Worm (Caenorhabditis elegans) whole organism, midembryonic: ENCODE results near the gene F53B7.7.

ENCODE experiments used
- T22C8.4 ChIP-seq: fragments of 200-800 bp; sonication (Bioruptor generic); IDR thresholded peaks from 2 replicates; pipeline ENCODE4 v1.3.6; 2022; ENCODE audit warnings: missing genetic modification characterization, missing compliant biosample characterization
- flt-1 ChIP-seq: fragments of 200-800 bp; sonication (Bioruptor generic); IDR thresholded peaks from 2 replicates; pipeline ENCODE4 v1.3.6; 2022; ENCODE audit warnings: missing genetic modification characterization, missing compliant biosample characterization
- tab-1 ChIP-seq: fragments of 200-800 bp; sonication (Bioruptor generic); IDR thresholded peaks from 2 replicates; pipeline ENCODE4 v1.3.6; 2022; ENCODE audit warnings: missing genetic modification characterization, missing compliant biosample characterization
- ztf-29 ChIP-seq: fragments of 200-800 bp; sonication (Bioruptor generic); IDR thresholded peaks from 2 replicates; pipeline ENCODE4 v1.3.6; 2022; ENCODE audit warnings: missing genetic modification reagents, missing genetic modification characterization, missing compliant biosample characterization

DNA sequence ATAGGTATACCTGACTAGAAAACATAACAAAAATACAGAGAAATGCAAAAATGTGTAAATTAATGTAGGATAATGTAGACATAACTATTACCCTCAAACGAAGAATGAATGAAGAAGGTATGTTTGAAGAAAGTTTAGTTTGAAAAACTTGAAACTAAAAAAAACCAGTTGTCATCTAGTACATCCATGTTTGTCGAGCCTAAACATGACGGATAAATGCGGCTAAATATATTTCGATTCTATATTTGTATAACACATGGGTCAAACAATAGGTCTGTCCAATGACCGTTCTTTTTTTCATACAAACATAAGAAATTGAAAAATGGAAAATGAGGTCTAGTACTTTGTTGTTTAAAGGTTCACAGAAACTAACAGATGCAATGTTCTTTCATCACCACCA is 28.8 kb upstream of the F53B7.7 start, which contains the start of gene F17C11.22:
- no peak for TF ChIP-seq ztf-29 (GFP tag; lab: Robert Waterston, UW)
- TF ChIP-seq T22C8.4 (GFP tag; lab: Robert Waterston, UW), result no peak
- no peak for TF ChIP-seq flt-1 (GFP tag; lab: Robert Waterston, UW)
- no peak for TF ChIP-seq tab-1 (GFP tag; lab: Robert Waterston, UW)
